Fruit fly (Drosophila melanogaster): ENCODE results near the gene rtp.
A peak's percentile ranks its signal among the peaks of the same experiment; 100 is the strongest.

Gene rtp

DNA sequence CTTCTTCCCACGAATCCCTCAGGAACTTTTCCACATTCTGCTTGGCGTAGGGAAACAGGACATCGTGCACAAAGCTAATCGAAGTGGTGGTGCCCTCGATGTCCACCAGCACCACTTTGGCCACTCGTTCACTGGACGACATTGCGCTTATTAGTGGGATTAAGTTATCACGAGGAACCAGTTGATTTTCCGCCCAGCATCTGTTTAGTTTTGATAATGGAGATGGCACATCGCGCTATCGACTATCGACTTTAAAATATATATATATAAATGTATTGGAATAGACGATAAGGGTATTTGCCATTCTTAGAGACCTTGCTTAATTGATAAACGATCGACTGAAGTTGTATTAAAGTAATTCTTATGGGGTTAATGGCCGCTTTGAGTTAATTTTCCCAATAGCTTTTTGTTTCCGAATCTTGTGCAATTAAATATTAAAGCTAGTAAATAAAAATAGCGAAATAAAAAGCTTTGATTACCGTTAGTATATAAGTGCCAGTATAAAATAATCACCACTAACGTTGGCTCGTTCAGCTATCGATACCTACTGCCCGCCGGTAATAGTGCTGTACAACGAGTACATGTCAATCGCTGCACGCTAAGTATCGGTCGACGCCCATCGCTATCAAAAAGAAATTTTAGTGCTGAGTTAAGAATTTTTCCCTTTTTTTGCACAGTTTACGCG, 19.5 kb upstream of the rtp start, which contains the start of the genes Enoph and Hph:
Gene Enoph (minus strand): TSS at position 220 of the 685 bp plus-strand sequence.
Gene Hph (plus strand): TSS at position 576 of the 685 bp plus-strand sequence.
- peak; percentile 57 for TF ChIP-seq CG12942 (GFP tag; optimal IDR thresholded peaks at IDR 0.05)
- TF ChIP-seq CG10209 (GFP tag; optimal IDR thresholded peaks at IDR 0.05): peak; percentile 67
- TF ChIP-seq ap (GFP tag; IDR thresholded peaks at IDR 0.05): peak; percentile 47; the same call in 1 of the 2 replicates
- peak; percentile 11 for TF ChIP-seq CG12769 (tag; optimal IDR thresholded peaks at IDR 0.05)
- no peak for TF ChIP-seq ash1 (GFP tag; optimal IDR thresholded peaks at IDR 0.05)
- TF ChIP-seq inv (GFP tag; IDR thresholded peaks at IDR 0.05; ENCODE audit: partially characterized antibody): peak; percentile 78
- TF ChIP-seq CG3838 (GFP tag; optimal IDR thresholded peaks at IDR 0.05): no peak
- no peak for TF ChIP-seq MESR4 (GFP tag; optimal IDR thresholded peaks at IDR 0.05)
- TF ChIP-seq grn (GFP tag; optimal IDR thresholded peaks at IDR 0.05): no peak
- peak; percentile 75; the same call in 2 of the 3 replicates for TF ChIP-seq CG14860 (GFP tag; IDR thresholded peaks at IDR 0.05; ENCODE audit: partially characterized antibody)
- TF ChIP-seq tin (GFP tag; optimal IDR thresholded peaks at IDR 0.05): peak; percentile 69
- no peak for TF ChIP-seq CG8089 (GFP tag; optimal IDR thresholded peaks at IDR 0.05)
- no peak for TF ChIP-seq croc (GFP tag; conservative IDR thresholded peaks at IDR 0.05)
- peak; percentile 19 for TF ChIP-seq CG8290 (GFP tag; optimal IDR thresholded peaks at IDR 0.05)
- TF ChIP-seq CG8290 (tag; optimal IDR thresholded peaks at IDR 0.05): peak in 1 of 2 experiments; percentile 43
- peak; percentile 44 for TF ChIP-seq gsb-n (tag; optimal IDR thresholded peaks at IDR 0.05)
- peak; percentile 51 for TF ChIP-seq CG30020 (tag; optimal IDR thresholded peaks at IDR 0.05)
- TF ChIP-seq fru (optimal IDR thresholded peaks at IDR 0.05): no peak
- TF ChIP-seq CG6854 (GFP tag; optimal IDR thresholded peaks at IDR 0.05): peak; percentile 15
- peak; percentile 26; the same call in 1 of the 2 replicates for TF ChIP-seq CG14667 (GFP tag; IDR thresholded peaks at IDR 0.05)
- TF ChIP-seq CG12744 (GFP tag; optimal IDR thresholded peaks at IDR 0.05): no peak
- peak; percentile 70 for TF ChIP-seq CG9817 (tag; optimal IDR thresholded peaks at IDR 0.05)
- no peak for TF ChIP-seq Eip74EF (GFP tag; optimal IDR thresholded peaks at IDR 0.05)
- TF ChIP-seq peb (GFP tag; IDR thresholded peaks at IDR 0.05): no peak
- peak; percentile 58 for TF ChIP-seq Dip3 (GFP tag; optimal IDR thresholded peaks at IDR 0.05)
- TF ChIP-seq CG7556 (GFP tag; optimal IDR thresholded peaks at IDR 0.05): peak; percentile 58
- no peak for TF ChIP-seq org-1 (GFP tag; optimal IDR thresholded peaks at IDR 0.05)
- peak; percentile 64 for TF ChIP-seq scrt (GFP tag; optimal IDR thresholded peaks at IDR 0.05)
- no peak for TF ChIP-seq Nf-YA (GFP tag; IDR thresholded peaks at IDR 0.05)
- no peak for TF ChIP-seq Atf6 (GFP tag; IDR thresholded peaks at IDR 0.05)
- no peak for TF ChIP-seq CG31365 (tag; optimal IDR thresholded peaks at IDR 0.05)
- TF ChIP-seq CG6813 (GFP tag; optimal IDR thresholded peaks at IDR 0.05): no peak
- TF ChIP-seq gce (GFP tag; IDR thresholded peaks at IDR 0.05): 0 out of 3 replicates have a peak, but pooled peaks have one; percentile 41
- TF ChIP-seq CG7357 (GFP tag; IDR thresholded peaks at IDR 0.05): peak; percentile 73
- TF ChIP-seq CG2678 (tag; optimal IDR thresholded peaks at IDR 0.05): peak; percentile 79
- TF ChIP-seq HLH54F (GFP tag; optimal IDR thresholded peaks at IDR 0.05): peak; percentile 61
- TF ChIP-seq CG34224 (GFP tag; IDR thresholded peaks at IDR 0.05; ENCODE audit: partially characterized antibody): peak; percentile 77
- peak; percentile 66 for TF ChIP-seq CG10462 (GFP tag; optimal IDR thresholded peaks at IDR 0.05)
- peak; percentile 88 for TF ChIP-seq Dref (GFP tag; IDR thresholded peaks at IDR 0.05)
- no peak for TF ChIP-seq TFAM (GFP tag; optimal IDR thresholded peaks at IDR 0.05)
- TF ChIP-seq CG4854 (GFP tag; optimal IDR thresholded peaks at IDR 0.05): no peak
- peak; percentile 28 for TF ChIP-seq CG30431 (GFP tag; optimal IDR thresholded peaks at IDR 0.05)
- TF ChIP-seq hb (GFP tag; IDR thresholded peaks at IDR 0.05; ENCODE audit: partially characterized antibody): peak; percentile 81
- TF ChIP-seq her (GFP tag; optimal IDR thresholded peaks at IDR 0.05): peak; percentile 36
- peak; percentile 50; the same call in 1 of the 3 replicates for TF ChIP-seq CG11560 (tag; IDR thresholded peaks at IDR 0.05)
- peak; percentile 29; the same call in 1 of the 2 replicates for TF ChIP-seq wdn (GFP tag; IDR thresholded peaks at IDR 0.05)
- peak; percentile 49 for TF ChIP-seq HmgZ (tag; optimal IDR thresholded peaks at IDR 0.05)
- TF ChIP-seq CG3163 (GFP tag; optimal IDR thresholded peaks at IDR 0.05): peak; percentile 14
- peak; percentile 39 for TF ChIP-seq CG11723 (GFP tag; optimal IDR thresholded peaks at IDR 0.05)
- TF ChIP-seq Six4 (GFP tag; optimal IDR thresholded peaks at IDR 0.05): peak; percentile 46
